Fruit fly (Drosophila melanogaster) whole organism, embryonic: ENCODE measurements around the gene CG7557.

Source experiments
- CG1024 ChIP-seq: fragments of 200-800 bp; sonication (Bioruptor generic); IDR thresholded peaks from 2 replicates; pipeline ENCODE4 v1.3.6; 2022; ENCODE audit warnings: missing biosample characterization, missing genetic modification characterization
- CG13287 ChIP-seq: fragments of 200-800 bp; sonication (Bioruptor generic); IDR thresholded peaks from 2 replicates; pipeline ENCODE4 v1.3.6; 2022; ENCODE audit warnings: missing biosample characterization, missing genetic modification characterization; ENCODE audit not compliant: partially characterized antibody
- CG15269 ChIP-seq: fragments of 200-800 bp; sonication (Bioruptor generic); optimal IDR thresholded peaks from 2 replicates; lab custom pipeline; 2018; ENCODE audit warnings: missing biosample characterization, mild to moderate bottlenecking, missing genetic modification characterization, moderate library complexity
- CG4328 ChIP-seq: fragments of 200-800 bp; sonication (Bioruptor generic); optimal IDR thresholded peaks from 3 replicates; lab custom pipeline; 2017; ENCODE audit warnings: missing biosample characterization, missing genetic modification reagents, missing genetic modification characterization
- Dref ChIP-seq: fragments of 200-800 bp; sonication (Bioruptor generic); IDR thresholded peaks from 2 replicates; pipeline ENCODE4 v1.3.6; 2022; ENCODE audit warnings: missing biosample characterization, missing genetic modification characterization
- Lhr ChIP-seq: fragments of 200-800 bp; sonication (Bioruptor generic); optimal IDR thresholded peaks from 3 replicates; lab custom pipeline; 2017; ENCODE audit warnings: mild to moderate bottlenecking, missing biosample characterization, missing genetic modification reagents, missing genetic modification characterization
- org-1 ChIP-seq: fragments of 200-800 bp; sonication (Bioruptor generic); optimal IDR thresholded peaks from 2 replicates; lab custom pipeline; 2017; ENCODE audit warnings: missing biosample characterization, missing genetic modification characterization
- run ChIP-seq: fragments of 200-800 bp; sonication (Bioruptor generic); optimal IDR thresholded peaks from 3 replicates; lab custom pipeline; 2018; ENCODE audit warnings: missing biosample characterization, mild to moderate bottlenecking, missing genetic modification characterization
- zen2 ChIP-seq: fragments of 200-800 bp; sonication (Bioruptor generic); IDR thresholded peaks from 3 replicates; pipeline ENCODE4 v1.3.6; 2022; ENCODE audit warnings: missing biosample characterization, missing genetic modification characterization; ENCODE audit not compliant: partially characterized antibody

DNA sequence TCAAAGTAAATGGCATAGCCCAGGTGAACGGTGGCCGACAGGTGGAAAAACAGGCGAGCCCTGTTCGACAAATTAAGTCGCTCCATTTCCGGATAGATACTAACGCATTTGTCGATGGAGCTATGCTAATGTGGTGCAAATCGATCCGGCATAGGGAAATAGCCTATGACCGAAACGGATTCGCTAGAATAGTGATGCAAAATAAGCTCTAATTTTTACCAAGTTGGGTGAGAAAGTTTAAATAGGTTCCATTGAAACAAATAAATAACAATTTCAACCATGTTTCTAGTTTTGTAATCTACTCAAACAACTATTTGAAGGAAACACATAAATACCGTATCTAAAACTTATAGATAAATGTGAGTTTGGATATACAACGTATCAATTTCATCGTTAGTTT, 9.6 kb upstream of the CG7557 start, which contains the start of gene CG6149:
- TF ChIP-seq CG13287 (GFP tag; lab: Robert Waterston, UW): no peak
- no peak for TF ChIP-seq Lhr (GFP tag; lab: Kevin White, UChicago)
- TF ChIP-seq CG4328 (GFP tag; lab: Kevin White, UChicago): no peak
- TF ChIP-seq run: no peak
- no peak for TF ChIP-seq CG1024
- TF ChIP-seq CG15269: no peak
- TF ChIP-seq org-1 (GFP tag; lab: Kevin White, UChicago): no peak
- no peak for TF ChIP-seq Dref (GFP tag; lab: Robert Waterston, UW)
- no peak for TF ChIP-seq zen2
